Worm (Caenorhabditis elegans): ENCODE measurements around the gene F53A2.1.

ce11 chrIII:13339672-13340071 is 15.0 kb upstream of the F53A2.1 start, which contains the start of gene F53A2.3:
- TF ChIP-seq pqm-1 (tag; optimal IDR thresholded peaks at IDR 0.05) (no peak), egl-27 (tag; optimal IDR thresholded peaks at IDR 0.05) (no peak), mdl-1 (tag; optimal IDR thresholded peaks at IDR 0.05) (no peak), nhr-6 (tag; optimal IDR thresholded peaks at IDR 0.05) (no peak), pha-4 (GFP tag; IDR thresholded peaks at IDR 0.05) (no peak), pha-4 (tag; optimal IDR thresholded peaks at IDR 0.05) (no peak), nhr-11 (tag; optimal IDR thresholded peaks at IDR 0.05) (no peak), daf-19 (GFP tag; conservative IDR thresholded peaks at IDR 0.05) (no peak), nhr-41 (GFP tag; IDR thresholded peaks at IDR 0.05) (no peak), hif-1 (tag; optimal IDR thresholded peaks at IDR 0.05) (no peak), duxl-1 (tag; optimal IDR thresholded peaks at IDR 0.05; ENCODE audit: poor library complexity) (no peak)

Measured in whole organism, L4 larva.